Worm (Caenorhabditis elegans) whole organism, mixed stage, embryonic: ENCODE data around the gene hpo-26.

Experiments used
- M03D4.4 ChIP-seq: sonication (generic microtip); optimal IDR thresholded peaks from 2 replicates; lab custom pipeline; 2017; ENCODE audit warnings: mild to moderate bottlenecking, missing genetic modification characterization, missing compliant biosample characterization
- bed-3 ChIP-seq: fragments of 200-800 bp; sonication (Bioruptor generic); optimal IDR thresholded peaks from 3 replicates; lab custom pipeline; 2018; ENCODE audit warnings: mild to moderate bottlenecking, missing genetic modification characterization, moderate library complexity, missing compliant biosample characterization
- blmp-1 ChIP-seq: fragments of 150-350 bp; optimal IDR thresholded peaks from 2 replicates; lab custom pipeline; 2014; ENCODE audit warnings: missing biosample characterization, missing genetic modification characterization
- ceh-39 ChIP-seq: fragments of 150-350 bp; optimal IDR thresholded peaks from 2 replicates; lab custom pipeline; 2014; ENCODE audit warnings: missing biosample characterization, missing genetic modification characterization
- ceh-43 ChIP-seq: fragments of 200-800 bp; sonication (Bioruptor generic); optimal IDR thresholded peaks from 2 replicates; lab custom pipeline; 2018; ENCODE audit warnings: mild to moderate bottlenecking, missing genetic modification characterization, moderate library complexity, missing compliant biosample characterization
- ceh-83 ChIP-seq: fragments of 200-800 bp; sonication (Bioruptor generic); optimal IDR thresholded peaks from 2 replicates; lab custom pipeline; 2018; ENCODE audit warnings: mild to moderate bottlenecking, missing genetic modification characterization, missing compliant biosample characterization
- ces-1 ChIP-seq: fragments of 150-350 bp; optimal IDR thresholded peaks from 2 replicates; lab custom pipeline; 2014; ENCODE audit warnings: missing biosample characterization, missing genetic modification reagents, missing genetic modification characterization
- cnd-1 ChIP-seq: fragments of 200-800 bp; sonication (Bioruptor generic); optimal IDR thresholded peaks from 2 replicates; lab custom pipeline; 2018; ENCODE audit warnings: mild to moderate bottlenecking, missing genetic modification characterization, missing compliant biosample characterization
- elt-1 ChIP-seq: sonication (generic microtip); optimal IDR thresholded peaks from 2 replicates; lab custom pipeline; 2017; ENCODE audit warnings: missing genetic modification characterization, mild to moderate bottlenecking, missing compliant biosample characterization, antibody characterized with exemption, moderate library complexity, borderline replicate concordance; ENCODE audit not compliant: insufficient read depth
- elt-3 ChIP-seq: fragments of 150-350 bp; optimal IDR thresholded peaks from 2 replicates; lab custom pipeline; 2014; ENCODE audit warnings: missing biosample characterization, missing genetic modification characterization
- flh-1 ChIP-seq: fragments of 200-800 bp; sonication (Bioruptor generic); optimal IDR thresholded peaks from 2 replicates; lab custom pipeline; 2018; ENCODE audit warnings: mild to moderate bottlenecking, missing genetic modification characterization, moderate library complexity, missing compliant biosample characterization
- ham-2 ChIP-seq: fragments of 200-800 bp; sonication (Bioruptor generic); optimal IDR thresholded peaks from 2 replicates; lab custom pipeline; 2018; ENCODE audit warnings: mild to moderate bottlenecking, missing genetic modification characterization, missing compliant biosample characterization
- hlh-1 ChIP-seq: fragments of 150-350 bp; optimal IDR thresholded peaks from 2 replicates; lab custom pipeline; 2014; ENCODE audit warnings: missing biosample characterization, missing genetic modification reagents, missing genetic modification characterization
- lin-13 ChIP-seq: fragments of 150-350 bp; optimal IDR thresholded peaks from 2 replicates; lab custom pipeline; 2014; ENCODE audit warnings: missing biosample characterization, missing genetic modification characterization
- lin-32 ChIP-seq: fragments of 200-800 bp; sonication (Bioruptor generic); optimal IDR thresholded peaks from 2 replicates; lab custom pipeline; 2018; ENCODE audit warnings: mild to moderate bottlenecking, missing genetic modification characterization, missing compliant biosample characterization
- mab-5 ChIP-seq: fragments of 150-350 bp; optimal IDR thresholded peaks from 2 replicates; lab custom pipeline; 2014; ENCODE audit warnings: missing biosample characterization, missing genetic modification characterization
- mep-1 ChIP-seq: fragments of 150-350 bp; optimal IDR thresholded peaks from 2 replicates; lab custom pipeline; 2017; ENCODE audit warnings: missing biosample characterization, missing genetic modification reagents, missing genetic modification characterization, inconsistent platforms
- mls-2 ChIP-seq: sonication (generic microtip); optimal IDR thresholded peaks from 2 replicates; lab custom pipeline; 2016; ENCODE audit warnings: mild to moderate bottlenecking, missing genetic modification characterization, moderate library complexity, missing compliant biosample characterization
- nhr-12 ChIP-seq: fragments of 150-350 bp; optimal IDR thresholded peaks from 2 replicates; lab custom pipeline; 2014; ENCODE audit warnings: missing biosample characterization, missing genetic modification characterization
- nhr-237 ChIP-seq: fragments of 150-350 bp; optimal IDR thresholded peaks from 2 replicates; lab custom pipeline; 2014; ENCODE audit warnings: missing biosample characterization, missing genetic modification characterization
- nhr-76 ChIP-seq: sonication (generic microtip); optimal IDR thresholded peaks from 2 replicates; lab custom pipeline; 2017; ENCODE audit warnings: missing biosample characterization, missing genetic modification characterization
- pha-4 ChIP-seq: fragments of 150-350 bp; optimal IDR thresholded peaks from 2 replicates; lab custom pipeline; 2018; ENCODE audit warnings: missing biosample characterization, missing genetic modification reagents, missing genetic modification characterization
- sem-2 ChIP-seq: fragments of 200-800 bp; sonication (Bioruptor generic); optimal IDR thresholded peaks from 2 replicates; lab custom pipeline; 2018; ENCODE audit warnings: mild to moderate bottlenecking, missing genetic modification characterization, missing compliant biosample characterization
- snpc-4 ChIP-seq: fragments of 150-350 bp; optimal IDR thresholded peaks from 2 replicates; lab custom pipeline; 2014; ENCODE audit warnings: missing biosample characterization, missing genetic modification characterization
- sptf-1 ChIP-seq: sonication (generic microtip); optimal IDR thresholded peaks from 2 replicates; lab custom pipeline; 2017; ENCODE audit warnings: mild to moderate bottlenecking, missing genetic modification characterization, moderate library complexity, missing compliant biosample characterization
- tbx-8 ChIP-seq: fragments of 200-800 bp; sonication (Bioruptor generic); optimal IDR thresholded peaks from 2 replicates; lab custom pipeline; 2018; ENCODE audit warnings: mild to moderate bottlenecking, missing genetic modification characterization, moderate library complexity, missing compliant biosample characterization
- unc-120 ChIP-seq: sonication (generic microtip); optimal IDR thresholded peaks from 2 replicates; lab custom pipeline; 2017; ENCODE audit warnings: missing genetic modification characterization, missing compliant biosample characterization; ENCODE audit not compliant: poor library complexity, severe bottlenecking
- unc-39 ChIP-seq: fragments of 150-350 bp; optimal IDR thresholded peaks from 2 replicates; lab custom pipeline; 2014; ENCODE audit warnings: missing biosample characterization, missing genetic modification characterization
- unc-62 ChIP-seq: fragments of 150-350 bp; optimal IDR thresholded peaks from 2 replicates; lab custom pipeline; 2014; ENCODE audit warnings: missing biosample characterization, missing genetic modification reagents, missing genetic modification characterization
- zip-8 ChIP-seq: fragments of 150-350 bp; optimal IDR thresholded peaks from 2 replicates; lab custom pipeline; 2014; ENCODE audit warnings: missing biosample characterization, missing genetic modification characterization
- ztf-11 ChIP-seq: fragments of 150-350 bp; optimal IDR thresholded peaks from 2 replicates; lab custom pipeline; 2014; ENCODE audit warnings: missing biosample characterization, missing genetic modification characterization

hpo-26 gene

DNA sequence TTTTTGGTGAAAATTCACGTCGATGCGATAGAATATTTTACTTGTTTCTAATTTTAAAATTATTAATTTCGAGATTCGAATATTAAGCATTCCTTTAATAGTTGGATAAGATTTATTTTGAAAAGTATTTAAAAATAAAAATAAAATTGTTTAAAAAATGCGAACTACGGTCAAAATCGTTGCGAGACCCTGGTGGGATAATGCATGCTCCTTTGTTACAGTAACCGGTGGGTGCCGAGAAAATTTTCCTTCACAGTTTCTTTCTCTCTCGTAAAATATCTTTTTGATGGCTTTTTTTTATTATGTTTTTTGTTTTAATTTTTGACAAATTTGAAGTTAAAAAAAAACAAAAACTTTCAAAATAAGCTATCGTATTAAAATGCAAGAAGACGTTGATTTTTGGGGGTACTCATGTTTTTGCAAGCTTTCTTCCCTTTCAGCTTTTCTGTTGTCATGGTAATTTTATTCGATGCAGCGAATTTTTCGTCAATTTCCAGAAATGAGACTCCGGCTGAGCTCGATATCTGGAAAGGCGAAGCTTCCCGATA, 36.2 kb downstream of the hpo-26 start, which contains the start of gene dgtr-1:
TSS of gene dgtr-1 (plus strand) at position 498 of the 548 bp plus-strand sequence.
- TF ChIP-seq elt-1 (tag; lab: Kevin White, UChicago) (no peak), unc-120 (tag; lab: Kevin White, UChicago) (no peak), snpc-4 (tag; lab: Kevin White, UChicago) (no peak), flh-1 (no peak)

DNA sequence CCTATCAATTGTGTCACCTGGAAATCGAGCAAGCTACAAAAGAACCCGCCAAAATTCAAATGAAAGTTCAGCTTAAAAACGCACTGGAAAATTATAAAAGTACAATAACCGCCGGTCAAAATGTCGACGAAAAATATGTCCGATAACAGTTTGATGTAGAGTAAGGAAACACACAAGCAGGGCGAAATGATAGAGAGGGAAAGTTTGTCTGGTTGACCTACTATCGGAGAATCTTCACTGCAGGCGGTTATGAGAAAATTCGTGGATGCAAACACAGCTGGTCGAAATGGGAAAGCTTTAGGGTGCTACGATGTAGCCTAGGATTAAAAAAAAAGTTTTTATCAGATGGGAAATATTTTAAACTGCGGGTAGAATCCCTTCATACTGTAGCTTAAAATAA, 37.5 kb downstream of the hpo-26 start:
- no peak for TF ChIP-seq mls-2 (tag; lab: Kevin White, UChicago)
- TF ChIP-seq nhr-76 (tag; lab: Kevin White, UChicago): no peak
- TF ChIP-seq hlh-1 (tag; lab: Kevin White, UChicago): no peak
- no peak for TF ChIP-seq blmp-1 (tag; lab: Kevin White, UChicago)
- no peak for TF ChIP-seq nhr-237
- no peak for TF ChIP-seq ham-2
- TF ChIP-seq unc-39 (tag; lab: Kevin White, UChicago): no peak
- TF ChIP-seq mep-1 (tag; lab: Kevin White, UChicago): no peak
- TF ChIP-seq unc-62: no peak
- TF ChIP-seq nhr-12 (tag; lab: Kevin White, UChicago): no peak
- no peak for TF ChIP-seq bed-3 (GFP tag; lab: Kevin White, UChicago)
- no peak for TF ChIP-seq ces-1 (GFP tag; lab: Kevin White, UChicago)
- no peak for TF ChIP-seq ztf-11 (tag; lab: Kevin White, UChicago)
- no peak for TF ChIP-seq sem-2 (GFP tag; lab: Kevin White, UChicago)
- no peak for TF ChIP-seq ceh-83 (GFP tag; lab: Kevin White, UChicago)
- no peak for TF ChIP-seq cnd-1 (tag; lab: Kevin White, UChicago)
- no peak for TF ChIP-seq sptf-1
- TF ChIP-seq ceh-43 (GFP tag; lab: Kevin White, UChicago): no peak
- TF ChIP-seq elt-1 (tag; lab: Kevin White, UChicago): no peak

DNA sequence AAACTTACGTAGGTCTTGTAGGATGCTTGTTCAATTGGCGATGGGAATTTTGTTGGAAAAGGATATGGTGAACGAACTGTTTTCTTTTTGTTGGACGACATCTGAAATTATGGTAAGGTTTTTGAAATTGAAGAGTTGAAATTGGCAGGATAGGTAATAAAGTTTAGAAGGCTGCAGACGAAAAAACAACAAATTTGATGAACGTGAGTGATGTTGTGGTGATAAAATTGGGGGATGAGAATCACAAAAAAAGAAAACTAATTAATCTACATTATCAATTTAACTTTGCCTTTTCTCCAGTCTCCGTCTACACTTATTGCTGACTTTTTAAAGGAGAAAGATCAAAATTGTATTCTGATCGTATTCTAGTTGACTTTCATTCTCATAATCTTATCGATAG, 39.0 kb downstream of the hpo-26 start, which contains the start of gene cpt-6:
TSS of gene cpt-6 (minus strand) at position 101 of the 400 bp plus-strand sequence.
- TF ChIP-seq mls-2 (tag; lab: Kevin White, UChicago): no peak
- no peak for TF ChIP-seq ceh-39 (tag; lab: Kevin White, UChicago)
- no peak for TF ChIP-seq nhr-12 (tag; lab: Kevin White, UChicago)
- TF ChIP-seq M03D4.4 (tag; lab: Kevin White, UChicago): no peak
- TF ChIP-seq elt-3 (tag; lab: Kevin White, UChicago): no peak

DNA sequence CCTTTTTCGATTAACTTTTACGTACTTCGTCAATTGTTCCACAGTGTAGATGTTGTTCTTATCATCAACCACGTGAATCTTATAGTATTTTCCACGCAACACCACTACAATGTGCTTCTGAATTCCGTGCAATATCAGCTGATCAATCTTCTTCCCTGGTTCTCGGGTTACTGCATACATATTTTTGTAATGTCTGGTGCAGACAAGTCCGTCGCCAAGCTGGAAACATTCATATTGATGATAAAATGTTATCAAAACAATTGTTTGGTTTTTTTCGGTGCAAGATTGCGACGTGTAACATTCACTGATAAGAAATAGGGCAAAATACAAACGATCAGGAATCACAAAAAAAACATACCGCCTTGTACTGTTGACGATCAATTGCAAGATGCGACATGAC, 40.4 kb downstream of the hpo-26 start:
- no peak for TF ChIP-seq mls-2 (tag; lab: Kevin White, UChicago)
- TF ChIP-seq unc-120 (tag; lab: Kevin White, UChicago): no peak
- TF ChIP-seq bed-3 (GFP tag; lab: Kevin White, UChicago): no peak
- no peak for TF ChIP-seq blmp-1 (tag; lab: Kevin White, UChicago)
- TF ChIP-seq pha-4 (tag; lab: Kevin White, UChicago): no peak
- TF ChIP-seq unc-62: no peak
- TF ChIP-seq ceh-43 (GFP tag; lab: Kevin White, UChicago): no peak
- TF ChIP-seq ceh-39 (tag; lab: Kevin White, UChicago): no peak
- TF ChIP-seq mab-5 (tag; lab: Kevin White, UChicago): no peak
- TF ChIP-seq nhr-12 (tag; lab: Kevin White, UChicago): no peak
- no peak for TF ChIP-seq ztf-11 (tag; lab: Kevin White, UChicago)
- no peak for TF ChIP-seq lin-32 (GFP tag; lab: Kevin White, UChicago)
- TF ChIP-seq elt-3 (tag; lab: Kevin White, UChicago): no peak
- TF ChIP-seq sptf-1: no peak
- TF ChIP-seq nhr-237: no peak
- TF ChIP-seq ces-1 (GFP tag; lab: Kevin White, UChicago): no peak
- TF ChIP-seq ham-2: no peak
- no peak for TF ChIP-seq hlh-1 (tag; lab: Kevin White, UChicago)
- no peak for TF ChIP-seq mep-1 (tag; lab: Kevin White, UChicago)

DNA sequence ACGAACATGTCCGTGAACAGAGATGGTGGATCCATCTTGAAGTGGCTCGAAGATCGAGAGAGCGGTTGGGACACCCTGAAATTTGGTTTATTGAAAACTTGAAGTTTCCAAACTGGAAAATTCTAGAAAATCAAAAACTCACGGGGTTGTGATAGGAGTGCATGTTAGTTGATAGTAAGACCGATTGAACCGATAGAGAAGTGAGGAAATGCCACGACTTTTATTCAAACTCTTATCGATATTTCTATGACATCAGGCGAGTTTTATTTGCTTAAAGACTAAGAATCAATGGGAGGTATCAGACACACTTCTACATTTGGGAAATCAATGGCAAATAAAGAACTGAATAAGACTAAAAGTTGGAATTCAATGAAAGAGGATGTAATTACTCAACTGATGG, 44.0 kb downstream of the hpo-26 start, which contains the start of gene lec-10:
TSS of gene lec-10 (minus strand) at position 272 of the 400 bp plus-strand sequence.
- TF ChIP-seq mep-1 (tag; lab: Kevin White, UChicago) (no peak), lin-13 (no peak), tbx-8 (GFP tag; lab: Kevin White, UChicago) (no peak), ces-1 (GFP tag; lab: Kevin White, UChicago) (no peak), cnd-1 (tag; lab: Kevin White, UChicago) (no peak), bed-3 (GFP tag; lab: Kevin White, UChicago) (no peak), ztf-11 (tag; lab: Kevin White, UChicago) (no peak), mls-2 (tag; lab: Kevin White, UChicago) (no peak), zip-8 (tag; lab: Kevin White, UChicago) (no peak), nhr-12 (tag; lab: Kevin White, UChicago) (no peak), blmp-1 (tag; lab: Kevin White, UChicago) (no peak), ceh-43 (GFP tag; lab: Kevin White, UChicago) (no peak), hlh-1 (tag; lab: Kevin White, UChicago) (no peak), nhr-237 (no peak)
- TF ChIP-seq, all 35 proteins: peak for 0
